Worm (Caenorhabditis elegans) whole organism, midembryonic: ENCODE data around the gene srx-82.

Source experiments
- T22C8.4 ChIP-seq: fragments of 200-800 bp; sonication (Bioruptor generic); IDR thresholded peaks from 2 replicates; pipeline ENCODE4 v1.3.6; 2022; ENCODE audit warnings: missing genetic modification characterization, missing compliant biosample characterization
- cog-1 ChIP-seq: sonication (generic microtip); optimal IDR thresholded peaks from 2 replicates; lab custom pipeline; 2016; ENCODE audit warnings: missing genetic modification characterization, missing compliant biosample characterization
- flt-1 ChIP-seq: fragments of 200-800 bp; sonication (Bioruptor generic); IDR thresholded peaks from 2 replicates; pipeline ENCODE4 v1.3.6; 2022; ENCODE audit warnings: missing genetic modification characterization, missing compliant biosample characterization
- klf-2 ChIP-seq: fragments of 200-800 bp; sonication (Bioruptor generic); conservative IDR thresholded peaks from 2 replicates; pipeline ENCODE4 v1.3.6; 2022; ENCODE audit warnings: missing genetic modification reagents, missing genetic modification characterization, missing compliant biosample characterization
- med-1 ChIP-seq: sonication (generic microtip); optimal IDR thresholded peaks from 2 replicates; lab custom pipeline; 2017; ENCODE audit warnings: missing genetic modification characterization, mild to moderate bottlenecking, missing compliant biosample characterization, antibody characterized with exemption, missing genetic modification reagents; ENCODE audit not compliant: insufficient read depth
- ref-1 ChIP-seq: fragments of 200-800 bp; sonication (Bioruptor generic); conservative IDR thresholded peaks from 2 replicates; pipeline ENCODE4 v1.3.6; 2022; ENCODE audit warnings: missing genetic modification reagents, missing genetic modification characterization, missing compliant biosample characterization
- tab-1 ChIP-seq: fragments of 200-800 bp; sonication (Bioruptor generic); IDR thresholded peaks from 2 replicates; pipeline ENCODE4 v1.3.6; 2022; ENCODE audit warnings: missing genetic modification characterization, missing compliant biosample characterization
- ztf-23 ChIP-seq: fragments of 200-800 bp; sonication (Bioruptor generic); IDR thresholded peaks from 2 replicates; pipeline ENCODE4 v1.3.6; 2022; ENCODE audit warnings: missing genetic modification reagents, missing genetic modification characterization, missing compliant biosample characterization
- ztf-29 ChIP-seq: fragments of 200-800 bp; sonication (Bioruptor generic); IDR thresholded peaks from 2 replicates; pipeline ENCODE4 v1.3.6; 2022; ENCODE audit warnings: missing genetic modification reagents, missing genetic modification characterization, missing compliant biosample characterization

The srx-82 gene

DNA sequence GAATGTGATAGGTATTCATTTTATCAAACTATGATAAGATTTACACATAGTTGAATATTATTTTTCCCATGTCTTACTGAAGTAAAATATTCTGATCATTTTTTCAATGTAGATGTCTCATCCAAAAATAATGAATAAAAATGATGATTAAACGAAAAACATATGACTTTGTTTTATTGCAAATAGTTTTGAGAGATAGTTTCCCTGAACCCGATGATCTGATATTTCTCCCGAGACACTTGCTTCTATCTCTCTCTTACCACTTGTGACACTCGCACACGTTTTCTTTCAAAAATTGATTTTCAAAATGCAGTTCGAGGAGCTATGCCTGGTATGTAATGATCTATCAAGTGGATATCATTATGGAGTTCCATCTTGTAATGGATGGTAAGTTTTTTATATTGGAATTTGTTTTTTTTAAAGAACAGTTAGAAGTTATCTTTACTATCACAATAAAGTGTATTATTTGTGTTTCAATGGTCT, 19.3 kb upstream of the srx-82 start, which contains the start of the genes nhr-101 and pms-2:
Gene nhr-101 (plus strand): TSS at position 308 of the 483 bp plus-strand sequence.
Gene pms-2 (minus strand): TSS at position 433 of the 483 bp plus-strand sequence.
- TF ChIP-seq flt-1 (no peak), tab-1 (GFP tag; lab: Robert Waterston, UW) (no peak), klf-2 (no peak), T22C8.4 (GFP tag; lab: Robert Waterston, UW) (no peak), ref-1 (GFP tag; lab: Robert Waterston, UW) (no peak), cog-1 (tag; lab: Kevin White, UChicago) (no peak), med-1 (no peak), ztf-23 (GFP tag; lab: Robert Waterston, UW) (no peak), ztf-29 (GFP tag; lab: Robert Waterston, UW) (no peak)

DNA sequence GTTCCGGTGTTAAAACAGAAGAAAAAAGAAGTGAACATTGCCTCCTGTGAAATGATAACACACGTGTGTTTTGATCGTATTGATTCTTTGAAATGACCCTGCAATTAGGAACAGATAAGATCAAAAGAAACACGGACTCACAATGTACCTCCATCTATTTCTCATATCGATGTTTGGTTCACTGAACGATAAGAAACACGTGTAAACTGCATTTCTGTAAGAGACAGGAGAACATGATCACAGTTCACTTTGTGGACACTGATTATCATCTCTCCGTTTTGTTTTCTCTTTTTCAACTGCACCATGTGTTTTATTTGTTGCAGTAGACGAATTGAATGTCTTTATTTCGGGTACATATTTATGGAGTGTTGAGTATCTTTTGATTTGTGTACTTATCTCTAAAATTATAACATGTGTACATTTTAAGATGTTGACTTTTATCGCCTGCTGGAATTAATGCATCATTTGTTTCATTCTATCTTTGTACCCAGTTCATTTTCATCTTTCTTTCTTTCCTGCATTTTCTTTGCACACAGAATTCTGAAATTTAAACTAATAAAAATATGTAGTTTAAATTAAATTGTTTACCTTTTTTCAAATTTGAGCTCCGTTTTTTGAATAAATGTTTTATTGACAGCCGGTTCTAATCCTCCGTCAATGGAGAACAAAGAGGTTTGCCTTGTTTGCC, 16.6 kb upstream of the srx-82 start, which contains the start of the genes H12C20.7 and nhr-68:
Gene H12C20.7 (minus strand): TSS at position 188 of the 688 bp plus-strand sequence.
Gene nhr-68 (plus strand): TSS at position 638 of the 688 bp plus-strand sequence.
- TF ChIP-seq T22C8.4 (GFP tag; lab: Robert Waterston, UW), result no peak
- TF ChIP-seq tab-1 (GFP tag; lab: Robert Waterston, UW), result no peak
- no peak for TF ChIP-seq med-1
- TF ChIP-seq ref-1 (GFP tag; lab: Robert Waterston, UW), result no peak
- no peak for TF ChIP-seq cog-1 (tag; lab: Kevin White, UChicago)
- no peak for TF ChIP-seq ztf-29 (GFP tag; lab: Robert Waterston, UW)
- TF ChIP-seq ztf-23 (GFP tag; lab: Robert Waterston, UW), result no peak
- no peak for TF ChIP-seq flt-1
- TF ChIP-seq klf-2, result no peak

DNA sequence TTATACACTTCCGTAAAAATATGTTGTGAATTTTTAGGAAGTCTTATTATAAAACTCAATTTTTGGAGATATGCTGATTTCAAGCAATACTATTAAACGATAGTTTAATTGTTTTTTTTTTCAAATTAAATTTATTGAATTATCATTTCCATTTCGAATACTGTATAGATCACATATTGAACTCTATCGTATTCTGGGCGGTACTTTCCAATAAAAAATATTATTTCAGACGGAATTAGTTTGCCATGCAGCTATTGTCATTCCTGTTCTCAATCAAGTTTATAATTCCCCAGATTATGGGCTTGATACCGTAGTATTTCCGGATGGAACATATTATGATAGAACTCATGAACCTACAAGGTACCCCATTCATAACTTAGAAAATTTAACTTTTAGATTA, 15.0 kb upstream of the srx-82 start:
- TF ChIP-seq med-1 (no peak), T22C8.4 (GFP tag; lab: Robert Waterston, UW) (no peak), ztf-29 (GFP tag; lab: Robert Waterston, UW) (no peak), cog-1 (tag; lab: Kevin White, UChicago) (no peak), ref-1 (GFP tag; lab: Robert Waterston, UW) (no peak), ztf-23 (GFP tag; lab: Robert Waterston, UW) (no peak), tab-1 (GFP tag; lab: Robert Waterston, UW) (no peak), flt-1 (no peak), klf-2 (no peak)

DNA sequence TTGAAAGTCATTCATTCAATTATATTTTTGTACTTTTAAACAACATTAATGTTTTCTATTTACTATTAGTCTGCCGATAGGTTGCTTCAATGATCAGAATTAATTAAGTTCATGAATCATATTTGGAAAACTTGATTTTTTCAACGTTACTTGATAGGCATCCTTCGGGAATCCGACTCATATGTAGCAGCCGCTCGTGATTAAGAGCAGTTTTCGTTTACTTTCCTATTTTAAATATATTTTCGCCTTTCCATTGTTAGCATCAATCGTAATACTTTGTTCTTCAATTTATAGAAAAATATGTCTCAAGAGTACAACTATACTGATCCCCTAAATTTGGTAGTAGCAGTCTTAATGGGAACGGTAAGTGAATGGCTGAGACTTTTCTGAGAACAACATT, 8.7 kb upstream of the srx-82 start, which contains the start of gene srx-90:
Gene srx-90 (plus strand): TSS at position 301 of the 400 bp plus-strand sequence.
- no peak for TF ChIP-seq klf-2
- no peak for TF ChIP-seq ztf-29 (GFP tag; lab: Robert Waterston, UW)
- TF ChIP-seq tab-1 (GFP tag; lab: Robert Waterston, UW), result no peak
- no peak for TF ChIP-seq ztf-23 (GFP tag; lab: Robert Waterston, UW)
- TF ChIP-seq cog-1 (tag; lab: Kevin White, UChicago), result no peak
- TF ChIP-seq ref-1 (GFP tag; lab: Robert Waterston, UW), result no peak
- TF ChIP-seq med-1, result no peak
- no peak for TF ChIP-seq flt-1

DNA sequence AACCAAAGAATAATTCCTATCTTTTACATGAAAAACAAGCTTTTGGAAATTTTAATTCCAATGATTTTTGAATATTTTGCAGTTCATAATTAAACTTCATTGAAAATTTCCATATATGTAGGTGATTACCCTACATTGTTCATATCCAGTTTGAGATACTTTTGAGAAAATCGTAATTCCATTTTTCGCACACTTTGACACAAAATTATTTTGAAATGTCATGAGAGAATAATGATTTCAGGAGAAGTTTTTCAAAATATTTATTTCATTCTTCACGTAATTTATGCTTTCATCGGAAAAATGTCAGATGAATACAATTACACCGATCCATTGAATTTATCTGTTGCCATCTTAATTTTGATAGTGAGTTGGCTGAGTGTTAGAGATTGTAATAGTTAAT, 6.3 kb upstream of the srx-82 start, which contains the start of gene srx-88:
Gene srx-88 (plus strand): TSS at position 301 of the 400 bp plus-strand sequence.
- TF ChIP-seq cog-1 (tag; lab: Kevin White, UChicago) (no peak), ref-1 (GFP tag; lab: Robert Waterston, UW) (no peak), flt-1 (no peak), med-1 (no peak), T22C8.4 (GFP tag; lab: Robert Waterston, UW) (no peak), klf-2 (no peak), ztf-23 (GFP tag; lab: Robert Waterston, UW) (no peak), ztf-29 (GFP tag; lab: Robert Waterston, UW) (no peak), tab-1 (GFP tag; lab: Robert Waterston, UW) (no peak)

DNA sequence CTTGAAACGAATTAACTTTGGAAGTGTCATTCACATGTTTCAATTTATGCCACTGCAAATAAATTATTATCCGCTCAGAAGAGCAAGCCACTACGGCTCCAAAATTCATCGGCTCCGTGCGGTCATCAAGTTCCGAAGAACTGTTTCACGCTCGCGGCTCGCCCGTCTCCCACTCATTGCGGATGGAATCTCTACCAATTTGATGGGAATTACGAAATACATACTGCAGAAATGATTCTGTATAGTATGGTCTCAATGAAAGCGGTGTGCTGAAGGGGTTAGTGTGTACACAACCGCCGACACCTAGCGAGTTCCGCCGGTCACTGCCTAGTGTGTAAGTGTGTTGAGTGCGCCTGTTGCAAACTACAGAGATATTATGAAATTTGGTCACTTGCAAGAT, 4.4 kb upstream of the srx-82 start:
- TF ChIP-seq tab-1 (GFP tag; lab: Robert Waterston, UW) (no peak), T22C8.4 (GFP tag; lab: Robert Waterston, UW) (no peak)

DNA sequence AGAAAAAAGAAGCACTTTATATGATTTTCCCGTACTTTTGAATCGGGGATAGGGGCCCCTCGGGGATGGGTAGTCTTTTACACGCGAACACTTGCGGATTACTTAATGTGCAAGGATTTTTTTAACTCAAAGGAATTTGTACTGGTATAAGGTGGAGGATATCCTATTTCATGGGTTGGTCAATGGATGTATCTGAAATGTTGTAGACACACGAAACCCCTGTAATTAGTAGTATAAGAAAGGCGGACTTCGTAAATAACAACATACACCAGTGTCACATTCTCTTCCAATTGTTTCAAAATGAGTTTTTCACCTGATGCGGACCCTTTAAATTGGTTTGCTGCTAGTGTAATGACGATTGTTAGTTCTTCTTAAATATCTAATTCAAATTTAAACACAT, 3.9 kb downstream of the srx-82 start, which contains the start of gene srx-80:
Gene srx-80 (plus strand): TSS at position 301 of the 400 bp plus-strand sequence.
- TF ChIP-seq cog-1 (tag; lab: Kevin White, UChicago), result no peak

DNA sequence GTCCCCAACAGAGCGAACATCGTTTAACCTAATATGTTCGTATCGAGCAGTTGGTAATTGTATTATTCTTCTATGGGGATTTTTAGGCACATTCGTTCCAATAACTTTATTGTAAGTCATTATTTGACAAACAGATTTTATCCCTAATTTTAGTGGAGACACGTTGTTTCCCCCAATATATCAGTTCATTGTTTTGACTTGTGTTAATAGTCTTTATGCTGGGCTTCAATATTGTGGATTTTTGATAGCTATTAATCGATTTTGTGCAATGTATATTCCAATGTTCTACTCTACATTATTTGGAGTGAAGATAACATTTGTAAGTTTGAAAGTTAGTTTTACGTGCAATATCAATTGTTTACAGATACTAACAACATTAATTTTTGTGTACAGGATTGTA, 4.4 kb downstream of the srx-82 start:
- TF ChIP-seq med-1 (no peak), ztf-23 (GFP tag; lab: Robert Waterston, UW) (no peak), tab-1 (GFP tag; lab: Robert Waterston, UW) (no peak), cog-1 (tag; lab: Kevin White, UChicago) (no peak)

DNA sequence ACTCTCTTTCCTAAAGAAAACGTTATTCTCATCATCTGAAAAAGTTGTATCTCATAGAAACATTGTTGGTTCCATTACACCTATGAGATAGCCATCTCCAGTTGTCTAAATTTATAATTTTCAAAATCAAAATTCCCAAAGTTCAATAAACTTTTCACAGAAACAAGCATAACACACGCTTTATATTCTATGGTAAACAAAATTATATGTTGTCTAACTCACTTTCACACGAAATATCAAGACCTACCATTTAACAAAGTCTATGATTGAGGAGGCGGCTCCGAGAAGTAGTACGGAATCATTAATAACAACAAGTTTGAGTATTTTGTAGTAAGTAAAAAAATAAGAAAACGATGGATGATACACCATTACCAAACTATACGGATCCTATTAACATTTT, 9.3 kb downstream of the srx-82 start, which contains the start of gene srx-84:
Gene srx-84 (plus strand): TSS at position 301 of the 400 bp plus-strand sequence.
- TF ChIP-seq flt-1, result no peak
- TF ChIP-seq cog-1 (tag; lab: Kevin White, UChicago), result no peak
- TF ChIP-seq ztf-29 (GFP tag; lab: Robert Waterston, UW), result no peak
- no peak for TF ChIP-seq med-1
- TF ChIP-seq ztf-23 (GFP tag; lab: Robert Waterston, UW), result no peak
- TF ChIP-seq tab-1 (GFP tag; lab: Robert Waterston, UW), result no peak
- no peak for TF ChIP-seq T22C8.4 (GFP tag; lab: Robert Waterston, UW)
- TF ChIP-seq klf-2, result no peak
- no peak for TF ChIP-seq ref-1 (GFP tag; lab: Robert Waterston, UW)

DNA sequence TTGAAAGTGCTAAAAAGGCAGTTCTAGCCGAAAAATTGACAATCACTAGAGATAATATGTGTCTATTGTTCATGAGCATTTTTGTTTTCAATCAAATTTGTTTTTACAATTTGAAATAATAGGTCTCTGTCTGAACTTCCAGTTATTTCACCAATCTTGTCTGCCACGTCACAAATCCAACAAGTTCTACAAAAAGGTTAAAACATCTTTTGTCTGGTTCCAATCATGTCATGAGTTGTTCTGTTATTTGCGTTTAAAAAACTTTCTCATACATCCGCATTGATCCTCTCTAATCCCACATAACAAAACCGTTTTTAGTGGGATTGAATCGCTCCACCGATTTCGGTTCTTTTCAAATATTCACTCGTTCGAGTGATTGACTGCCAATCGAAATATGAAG, 11.3 kb downstream of the srx-82 start, which contains the start of gene F35B12.9:
Gene F35B12.9 (plus strand): TSS at position 372 of the 400 bp plus-strand sequence.
- TF ChIP-seq cog-1 (tag; lab: Kevin White, UChicago) (no peak), T22C8.4 (GFP tag; lab: Robert Waterston, UW) (no peak), klf-2 (no peak), ztf-29 (GFP tag; lab: Robert Waterston, UW) (no peak), ztf-23 (GFP tag; lab: Robert Waterston, UW) (no peak), flt-1 (no peak), med-1 (no peak), ref-1 (GFP tag; lab: Robert Waterston, UW) (no peak), tab-1 (GFP tag; lab: Robert Waterston, UW) (no peak)
